Fruit fly (Drosophila melanogaster): ENCODE data around the gene Teh4.

Gene Teh4

dm6 chr3L:4204867-4205266 lies 26.8 kb upstream of the Teh4 start:
- TF ChIP-seq CG12768 (GFP tag; optimal IDR thresholded peaks at IDR 0.05) = no peak
- TF ChIP-seq Mnt (GFP tag; optimal IDR thresholded peaks at IDR 0.05) = no peak
- TF ChIP-seq CG7101 (tag; optimal IDR thresholded peaks at IDR 0.05) = no peak
- TF ChIP-seq CG14711 (tag; optimal IDR thresholded peaks at IDR 0.05) = no peak
- no peak for TF ChIP-seq CG1620 (GFP tag; optimal IDR thresholded peaks at IDR 0.05)
- TF ChIP-seq ovo (GFP tag; optimal IDR thresholded peaks at IDR 0.05) = no peak
- TF ChIP-seq CG11617 (GFP tag; optimal IDR thresholded peaks at IDR 0.05) = no peak
- no peak for TF ChIP-seq CG7045 (GFP tag; optimal IDR thresholded peaks at IDR 0.05)
- TF ChIP-seq cic (GFP tag; optimal IDR thresholded peaks at IDR 0.05) = no peak
- no peak for TF ChIP-seq kay (GFP tag; ENCODE audit: borderline replicate concordance)
- no peak for TF ChIP-seq pad (GFP tag; optimal IDR thresholded peaks at IDR 0.05)

- TF ChIP-seq cnc (optimal IDR thresholded peaks at IDR 0.05) (no peak), CG7045 (GFP tag; optimal IDR thresholded peaks at IDR 0.05) (no peak), CG12768 (GFP tag; optimal IDR thresholded peaks at IDR 0.05) (no peak), CG7101 (tag; optimal IDR thresholded peaks at IDR 0.05) (no peak), CG1620 (GFP tag; optimal IDR thresholded peaks at IDR 0.05) (no peak), tj (GFP tag; optimal IDR thresholded peaks at IDR 0.05) (no peak), CG33017 (tag; optimal IDR thresholded peaks at IDR 0.05) (no peak), toe (GFP tag; optimal IDR thresholded peaks at IDR 0.05) (no peak), ovo (GFP tag; optimal IDR thresholded peaks at IDR 0.05) (no peak), cic (GFP tag; optimal IDR thresholded peaks at IDR 0.05) (no peak), Mnt (GFP tag; optimal IDR thresholded peaks at IDR 0.05) (no peak), kay (GFP tag; ENCODE audit: borderline replicate concordance) (no peak), Clk (GFP tag; optimal IDR thresholded peaks at IDR 0.05) (no peak), CG14711 (tag; optimal IDR thresholded peaks at IDR 0.05) (no peak), CG5204 (GFP tag; optimal IDR thresholded peaks at IDR 0.05) (no peak), Crg-1 (GFP tag; optimal IDR thresholded peaks at IDR 0.05) (no peak), Hr96 (GFP tag; optimal IDR thresholded peaks at IDR 0.05) (no peak), CG11617 (GFP tag; optimal IDR thresholded peaks at IDR 0.05) (no peak), pad (GFP tag; optimal IDR thresholded peaks at IDR 0.05) (no peak), bab1 (GFP tag; optimal IDR thresholded peaks at IDR 0.05) (no peak)
Observed at dm6 chr3L:4204239-4204638, 26.2 kb upstream of the Teh4 start, which contains the start of gene CG15005. CG15005 (minus strand) TSS chr3L:4204339.

dm6 chr3L:4193730-4194649 lies 15.9 kb upstream of the Teh4 start, which contains the start of gene CG43367:
CG43367 (plus strand) TSS chr3L:4193993.
- TF ChIP-seq bab1 (GFP tag; optimal IDR thresholded peaks at IDR 0.05) (peak; percentile 26), Clk (GFP tag; optimal IDR thresholded peaks at IDR 0.05) (no peak), cnc (optimal IDR thresholded peaks at IDR 0.05) (no peak), CG5204 (GFP tag; optimal IDR thresholded peaks at IDR 0.05) (no peak), tj (GFP tag; optimal IDR thresholded peaks at IDR 0.05) (peak; percentile 5), pad (GFP tag; optimal IDR thresholded peaks at IDR 0.05) (peak; percentile 25), CG1620 (GFP tag; optimal IDR thresholded peaks at IDR 0.05) (peak; percentile 51), kay (GFP tag; ENCODE audit: borderline replicate concordance) (peak; percentile 59), Crg-1 (GFP tag; optimal IDR thresholded peaks at IDR 0.05) (peak; percentile 19), CG33017 (tag; optimal IDR thresholded peaks at IDR 0.05) (no peak), CG7101 (tag; optimal IDR thresholded peaks at IDR 0.05) (peak; percentile 0)

DNA sequence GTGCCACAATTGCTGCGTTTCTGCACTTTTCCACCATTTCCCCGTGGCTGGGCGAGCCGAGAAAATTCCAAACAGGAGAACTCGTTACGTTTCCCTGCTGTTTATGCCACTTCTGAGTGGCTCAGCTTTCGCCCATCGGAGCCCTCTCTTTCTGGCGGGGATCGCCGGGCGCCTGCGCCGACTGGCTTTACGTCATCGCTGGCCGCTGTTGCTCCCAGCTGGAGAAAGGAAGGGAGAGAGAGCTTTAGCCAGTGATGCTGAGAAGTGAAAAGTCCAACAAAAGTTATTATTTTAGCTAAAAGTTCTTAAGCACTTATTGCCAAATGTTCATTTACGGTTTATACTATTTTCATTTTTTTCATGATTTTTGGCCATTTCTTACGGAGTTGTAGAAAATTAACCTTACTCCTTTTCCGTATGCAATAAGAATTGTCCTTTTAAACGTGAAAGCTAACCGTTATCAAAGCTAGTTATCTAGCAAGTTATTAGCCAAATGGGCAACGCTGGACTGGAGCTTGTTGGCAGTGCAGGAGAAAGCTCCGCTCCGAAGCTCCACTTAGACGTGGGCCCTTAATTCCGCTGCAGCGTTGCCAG lies 10.0 kb upstream of the Teh4 start, which contains the start of the genes Teh2 and tipE:
Gene Teh2 (minus strand): TSS at position 94 of the 594 bp plus-strand sequence.
Gene tipE (plus strand): TSS at position 570 of the 594 bp plus-strand sequence.
- no peak for TF ChIP-seq CG12768 (GFP tag; optimal IDR thresholded peaks at IDR 0.05)
- TF ChIP-seq cic (GFP tag; optimal IDR thresholded peaks at IDR 0.05) = no peak
- TF ChIP-seq kay (GFP tag; ENCODE audit: borderline replicate concordance) = no peak
- no peak for TF ChIP-seq toe (GFP tag; optimal IDR thresholded peaks at IDR 0.05)
- TF ChIP-seq CG11617 (GFP tag; optimal IDR thresholded peaks at IDR 0.05) = no peak
- TF ChIP-seq bab1 (GFP tag; optimal IDR thresholded peaks at IDR 0.05) = no peak
- TF ChIP-seq CG7045 (GFP tag; optimal IDR thresholded peaks at IDR 0.05) = no peak
- TF ChIP-seq pad (GFP tag; optimal IDR thresholded peaks at IDR 0.05) = no peak
- TF ChIP-seq CG5204 (GFP tag; optimal IDR thresholded peaks at IDR 0.05) = no peak
- no peak for TF ChIP-seq Mnt (GFP tag; optimal IDR thresholded peaks at IDR 0.05)
- no peak for TF ChIP-seq ovo (GFP tag; optimal IDR thresholded peaks at IDR 0.05)
- TF ChIP-seq CG14711 (tag; optimal IDR thresholded peaks at IDR 0.05) = no peak
- no peak for TF ChIP-seq CG7101 (tag; optimal IDR thresholded peaks at IDR 0.05)
- TF ChIP-seq CG33017 (tag; optimal IDR thresholded peaks at IDR 0.05) = no peak

DNA sequence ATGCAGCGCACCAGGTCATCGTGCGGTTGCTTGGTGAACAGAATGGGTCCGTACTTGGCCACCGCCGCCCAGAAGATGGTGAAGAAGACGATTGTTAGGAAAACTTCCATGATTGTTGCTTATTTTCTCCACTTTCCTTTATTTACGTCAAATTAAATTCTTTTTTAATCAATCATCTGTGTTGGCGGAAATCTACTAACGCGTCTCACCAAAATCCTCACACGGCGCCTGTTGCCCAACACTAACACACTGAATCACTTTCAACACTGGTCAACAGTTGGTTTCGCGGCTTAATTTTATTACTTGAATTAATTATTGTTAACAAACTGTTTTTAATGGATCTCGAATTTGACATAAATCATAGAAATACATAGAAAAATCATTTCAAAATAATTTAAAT lies 8.6 kb upstream of the Teh4 start, which contains the start of gene VhaM9.7-c:
Gene VhaM9.7-c (minus strand): TSS at position 207 of the 400 bp plus-strand sequence.
- TF ChIP-seq kay (GFP tag; ENCODE audit: borderline replicate concordance) = no peak
- peak; percentile 70 for TF ChIP-seq CG7101 (tag; optimal IDR thresholded peaks at IDR 0.05)
- TF ChIP-seq tj (GFP tag; optimal IDR thresholded peaks at IDR 0.05) = no peak
- TF ChIP-seq CG14711 (tag; optimal IDR thresholded peaks at IDR 0.05) = peak; percentile 50
- TF ChIP-seq Crg-1 (GFP tag; optimal IDR thresholded peaks at IDR 0.05) = peak; percentile 73
- peak; percentile 47 for TF ChIP-seq Mnt (GFP tag; optimal IDR thresholded peaks at IDR 0.05)
- peak; percentile 55 for TF ChIP-seq pad (GFP tag; optimal IDR thresholded peaks at IDR 0.05)
- peak; percentile 44 for TF ChIP-seq toe (GFP tag; optimal IDR thresholded peaks at IDR 0.05)
- TF ChIP-seq CG7045 (GFP tag; optimal IDR thresholded peaks at IDR 0.05) = peak; percentile 46
- no peak for TF ChIP-seq cic (GFP tag; optimal IDR thresholded peaks at IDR 0.05)
- TF ChIP-seq CG11617 (GFP tag; optimal IDR thresholded peaks at IDR 0.05) = no peak
- TF ChIP-seq CG33017 (tag; optimal IDR thresholded peaks at IDR 0.05) = peak; percentile 10
- peak; percentile 55 for TF ChIP-seq Hr96 (GFP tag; optimal IDR thresholded peaks at IDR 0.05)
- peak; percentile 46 for TF ChIP-seq CG12768 (GFP tag; optimal IDR thresholded peaks at IDR 0.05)
- peak; percentile 78 for TF ChIP-seq CG1620 (GFP tag; optimal IDR thresholded peaks at IDR 0.05)
- no peak for TF ChIP-seq ovo (GFP tag; optimal IDR thresholded peaks at IDR 0.05)
- TF ChIP-seq Clk (GFP tag; optimal IDR thresholded peaks at IDR 0.05) = no peak
- no peak for TF ChIP-seq cnc (optimal IDR thresholded peaks at IDR 0.05)
- TF ChIP-seq CG5204 (GFP tag; optimal IDR thresholded peaks at IDR 0.05) = peak; percentile 48
- TF ChIP-seq bab1 (GFP tag; optimal IDR thresholded peaks at IDR 0.05) = peak; percentile 18

Data from whole organism, adult.